Fruit fly (Drosophila melanogaster) whole organism, prepupa: Measurements from ENCODE around the gene Dcps.

ENCODE experiments used
- Eip75B ChIP-seq: fragments of 200-800 bp; sonication (Bioruptor generic); optimal IDR thresholded peaks from 3 replicates; lab custom pipeline; 2016; ENCODE audit warnings: missing biosample characterization, missing genetic modification characterization
- topi ChIP-seq: fragments of 200-800 bp; sonication (Bioruptor generic); optimal IDR thresholded peaks from 3 replicates; lab custom pipeline; 2016; ENCODE audit warnings: missing biosample characterization, missing genetic modification characterization

- TF ChIP-seq topi (GFP tag; lab: Kevin White, UChicago) (peak; percentile 39), Eip75B (no peak)
Observed at dm6 chr3R:5742278-5743196, 12.0 kb downstream of the Dcps start, which contains the start of the genes Sym and Madm.
